Fruit fly (Drosophila melanogaster): ENCODE measurements around the gene CG5561.

The CG5561 gene

DNA sequence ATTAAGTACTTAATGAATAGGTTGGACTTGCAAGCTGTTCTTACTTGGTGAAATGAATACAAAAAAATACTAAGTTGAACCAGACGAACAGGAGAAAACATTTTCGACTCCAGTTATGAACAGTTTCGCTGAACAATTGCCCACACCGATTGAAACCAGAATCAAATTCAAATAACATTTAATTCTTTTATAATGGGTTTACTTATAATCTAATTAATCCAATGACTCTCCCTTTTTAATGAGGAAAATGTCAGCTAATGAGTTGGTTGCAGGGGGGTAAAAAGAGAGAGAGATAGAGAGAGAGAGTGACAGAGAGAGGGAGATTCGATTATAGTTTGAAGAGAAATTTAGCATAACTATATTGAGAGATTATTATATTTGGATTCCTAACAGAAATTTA is 11.9 kb downstream of the CG5561 start, which contains the start of gene CG33923:
CG33923 (minus strand) TSS at position 101 of the 400 bp plus-strand sequence.
- TF ChIP-seq noc (tag; optimal IDR thresholded peaks at IDR 0.05): no peak

DNA sequence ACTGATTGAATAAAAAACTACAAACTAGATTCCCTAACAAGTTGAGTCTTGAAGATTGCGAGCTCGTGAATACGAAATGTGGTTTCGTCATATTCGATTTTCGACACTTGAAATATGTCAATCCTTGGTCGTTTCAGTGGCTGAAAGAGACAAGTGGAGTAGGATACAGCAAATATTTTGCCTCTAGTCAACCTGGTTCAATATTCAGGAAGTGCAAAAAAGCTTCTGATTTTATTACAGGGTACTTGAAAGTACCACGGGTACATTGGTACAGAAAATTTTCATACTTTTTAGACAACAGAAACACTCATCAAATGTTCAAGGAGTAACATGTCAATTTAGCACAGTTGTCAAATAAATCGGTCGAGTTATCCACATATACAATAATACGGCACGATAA is 20.1 kb downstream of the CG5561 start, which contains the start of gene CG5440:
CG5440 (plus strand) TSS at position 301 of the 400 bp plus-strand sequence.
- TF ChIP-seq noc (tag; optimal IDR thresholded peaks at IDR 0.05): no peak

DNA sequence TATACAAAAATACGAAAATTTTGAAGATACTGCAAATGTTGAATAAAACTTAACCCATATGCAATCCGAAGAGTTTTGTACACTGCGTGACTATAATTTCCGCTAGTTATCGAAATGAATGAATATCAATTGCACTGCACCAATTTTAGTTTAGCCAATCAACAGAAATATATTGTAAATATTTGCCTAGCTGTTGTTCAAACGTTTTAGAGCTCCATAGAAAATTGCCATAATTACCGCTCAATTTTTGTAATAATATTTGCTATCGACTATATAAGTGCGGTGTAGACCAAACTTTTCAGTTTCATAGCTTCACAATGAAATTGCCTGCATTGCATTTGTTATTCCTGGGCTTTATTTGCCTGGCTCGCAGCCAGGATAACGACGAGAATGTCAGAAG is 25.0 kb downstream of the CG5561 start, which contains the start of gene a5:
a5 (plus strand) TSS at position 301 of the 400 bp plus-strand sequence.
- no peak for TF ChIP-seq noc (tag; optimal IDR thresholded peaks at IDR 0.05)

DNA sequence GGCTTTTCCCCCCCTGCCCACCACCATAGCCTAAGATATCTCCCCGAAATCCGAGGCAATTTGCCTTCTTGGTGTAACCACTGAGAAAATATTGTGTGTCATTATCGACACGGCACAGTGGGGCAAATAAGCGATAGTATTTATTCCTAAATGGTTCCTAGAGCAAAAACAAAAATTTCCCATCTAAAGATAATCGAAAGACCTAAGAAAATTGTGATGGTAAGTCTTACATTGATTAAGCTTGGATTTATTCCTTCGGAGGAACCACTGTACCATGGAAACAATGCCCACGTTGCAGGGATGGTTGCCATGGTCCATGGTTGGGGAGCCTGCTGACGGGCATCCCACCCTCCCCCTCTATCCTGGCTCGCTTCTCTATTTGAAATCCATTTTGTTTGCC is 37.5 kb downstream of the CG5561 start:
- no peak for TF ChIP-seq noc (tag; optimal IDR thresholded peaks at IDR 0.05)

DNA sequence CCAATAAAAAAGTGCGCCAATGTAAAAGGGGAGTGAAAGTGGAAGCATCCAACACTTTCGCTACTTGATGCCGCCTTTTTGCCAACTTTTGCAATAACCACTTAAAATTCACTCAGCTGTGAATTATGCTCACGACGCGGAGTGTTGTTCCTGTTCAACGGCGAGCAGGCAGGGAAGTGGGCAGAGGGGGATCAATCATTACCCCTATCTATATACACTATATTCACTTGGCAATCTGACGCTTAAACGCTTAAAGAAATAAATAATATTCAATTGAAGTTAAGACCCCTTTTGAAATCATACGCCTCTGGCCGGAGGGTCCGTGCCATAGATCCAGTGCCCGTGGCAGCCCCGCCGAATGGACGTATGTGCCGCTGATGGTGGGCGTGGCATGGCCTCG is 38.6 kb downstream of the CG5561 start:
- no peak for TF ChIP-seq noc (tag; optimal IDR thresholded peaks at IDR 0.05)

DNA sequence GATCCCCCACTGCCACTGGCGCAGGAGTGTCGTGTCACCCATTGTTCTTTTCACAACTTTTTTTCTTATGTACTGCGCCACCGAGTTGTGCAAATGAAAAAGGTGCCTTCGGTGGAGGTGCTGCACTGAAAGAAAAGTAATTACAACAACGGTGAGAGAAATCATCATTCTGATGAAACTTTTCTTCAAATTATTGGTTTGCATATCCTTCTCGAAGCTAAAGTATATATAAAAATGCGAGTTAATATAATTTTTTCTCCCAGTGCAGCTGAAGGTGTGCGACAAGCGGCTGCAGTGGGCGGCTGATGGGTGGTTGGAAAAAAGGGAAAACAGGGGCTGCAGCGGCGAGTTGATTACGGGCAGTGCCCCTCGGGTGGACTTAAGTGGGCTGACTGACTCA is 41.6 kb downstream of the CG5561 start:
- no peak for TF ChIP-seq noc (tag; optimal IDR thresholded peaks at IDR 0.05)
